Worm (Caenorhabditis elegans): ENCODE data around the gene Y75B12B.3.

Y75B12B.3 gene

DNA sequence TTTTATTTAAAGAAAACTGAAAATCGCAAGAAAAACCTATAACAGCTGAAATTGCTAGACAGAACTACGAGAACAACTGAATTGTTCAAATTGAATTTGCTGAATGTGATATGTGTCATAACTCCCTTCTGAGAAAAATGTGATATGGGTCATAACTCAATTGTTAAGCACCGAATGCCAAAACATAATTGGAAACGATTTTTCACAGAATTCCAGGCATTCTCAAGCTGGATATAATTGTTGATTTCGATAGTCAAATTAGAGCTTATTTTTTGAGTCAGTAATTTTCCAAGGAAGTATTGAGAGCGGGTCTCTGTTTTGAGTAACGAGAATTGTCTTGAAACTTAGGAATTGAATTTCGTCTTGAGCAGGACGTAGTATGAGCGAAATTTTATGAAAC lies 4.2 kb downstream of the Y75B12B.3 start:
- TF ChIP-seq F33H1.4 (GFP tag; IDR thresholded peaks at IDR 0.05), result no peak
- no peak for TF ChIP-seq F52B5.7 (tag; optimal IDR thresholded peaks at IDR 0.05)
- TF ChIP-seq tbp1 (GFP tag; optimal IDR thresholded peaks at IDR 0.05), result no peak
- no peak for TF ChIP-seq rcor-1 (GFP tag; IDR thresholded peaks at IDR 0.05)
- TF ChIP-seq sea-2 (GFP tag; IDR thresholded peaks at IDR 0.05), result no peak
- TF ChIP-seq ZK185.1 (tag; optimal IDR thresholded peaks at IDR 0.05; ENCODE audit: poor library complexity, severe bottlenecking), result no peak

DNA sequence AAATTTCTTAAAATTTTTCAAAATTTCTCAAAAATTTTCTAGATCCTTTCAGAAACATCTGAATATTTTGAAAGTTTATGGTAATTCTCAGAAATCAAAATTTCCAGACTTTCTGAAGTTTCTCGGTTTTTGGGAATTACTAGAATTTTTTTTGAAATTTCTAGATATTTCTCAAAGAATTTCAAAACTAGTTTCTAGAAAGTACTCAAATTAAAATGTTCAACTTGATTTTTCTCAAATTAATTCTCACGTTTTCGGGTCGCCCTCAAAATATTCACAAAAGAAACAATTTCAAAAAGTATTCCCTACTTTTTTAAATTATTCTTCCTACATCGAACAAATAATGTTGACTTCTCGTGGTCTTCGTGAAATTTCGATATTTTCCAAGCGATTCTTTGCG lies 6.3 kb downstream of the Y75B12B.3 start, which contains the start of gene T09F5.10:
Gene T09F5.10 (plus strand): TSS at position 301 of the 400 bp plus-strand sequence.
- TF ChIP-seq mes-4 (tag; optimal IDR thresholded peaks at IDR 0.05), result no peak
- no peak for TF ChIP-seq unc-130 (GFP tag; optimal IDR thresholded peaks at IDR 0.05)
- TF ChIP-seq F33H1.4 (GFP tag; IDR thresholded peaks at IDR 0.05), result no peak
- TF ChIP-seq ets-4 (GFP tag; optimal IDR thresholded peaks at IDR 0.05), result no peak
- no peak for TF ChIP-seq gei-17 (GFP tag; optimal IDR thresholded peaks at IDR 0.05)
- TF ChIP-seq lin-54 (GFP tag; optimal IDR thresholded peaks at IDR 0.05), result no peak
- TF ChIP-seq ceh-100 (GFP tag; IDR thresholded peaks at IDR 0.05), result no peak
- no peak for TF ChIP-seq ccch-3 (GFP tag; optimal IDR thresholded peaks at IDR 0.05)
- no peak for TF ChIP-seq efl-1 (GFP tag; optimal IDR thresholded peaks at IDR 0.05)
- TF ChIP-seq madf-6 (GFP tag; IDR thresholded peaks at IDR 0.05), result no peak
- TF ChIP-seq F22D6.2 (tag; optimal IDR thresholded peaks at IDR 0.05), result no peak
- no peak for TF ChIP-seq unc-62 (GFP tag; optimal IDR thresholded peaks at IDR 0.05)
- no peak for TF ChIP-seq F57A8.1 (GFP tag; optimal IDR thresholded peaks at IDR 0.05)
- TF ChIP-seq F10E7.11 (tag; optimal IDR thresholded peaks at IDR 0.05), result no peak
- no peak for TF ChIP-seq ceh-58 (GFP tag; IDR thresholded peaks at IDR 0.05)
- TF ChIP-seq snpc-1.1 (tag; optimal IDR thresholded peaks at IDR 0.05; ENCODE audit: insufficient read depth), result no peak

DNA sequence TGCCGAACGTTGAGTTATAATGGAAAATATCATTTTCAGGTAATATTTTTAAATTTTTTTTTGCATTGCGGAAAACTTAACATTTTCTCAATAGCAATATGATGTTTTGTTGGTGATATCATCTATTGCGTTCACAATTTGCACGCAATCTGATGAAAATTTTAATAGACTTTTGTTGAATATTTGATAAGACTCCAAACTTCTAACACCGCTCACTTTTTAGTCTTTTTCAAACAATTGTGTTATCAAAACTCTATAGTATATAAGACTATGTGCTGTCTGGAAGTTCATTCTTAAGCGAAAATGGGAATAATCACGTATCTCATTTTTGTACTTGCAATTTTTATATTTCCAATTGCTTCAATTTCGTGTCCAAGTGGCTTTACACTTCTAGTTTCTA lies 10.6 kb downstream of the Y75B12B.3 start, which contains the start of gene clec-47:
Gene clec-47 (plus strand): TSS at position 301 of the 400 bp plus-strand sequence.
- no peak for TF ChIP-seq ztf-3 (GFP tag; optimal IDR thresholded peaks at IDR 0.05)
- TF ChIP-seq nhr-80 (tag; optimal IDR thresholded peaks at IDR 0.05), result no peak
- no peak for TF ChIP-seq lin-35 (GFP tag; optimal IDR thresholded peaks at IDR 0.05)
- TF ChIP-seq hmg-20 (GFP tag; IDR thresholded peaks at IDR 0.05), result no peak
- no peak for TF ChIP-seq bed-1 (GFP tag; IDR thresholded peaks at IDR 0.05)
- no peak for TF ChIP-seq hrde-1 (tag; optimal IDR thresholded peaks at IDR 0.05; ENCODE audit: borderline replicate concordance)
- no peak for TF ChIP-seq madf-3 (GFP tag; IDR thresholded peaks at IDR 0.05)
- TF ChIP-seq ekl-4 (GFP tag; IDR thresholded peaks at IDR 0.05), result no peak
- TF ChIP-seq ccch-3 (GFP tag; optimal IDR thresholded peaks at IDR 0.05), result no peak
- no peak for TF ChIP-seq B0261.1 (tag; optimal IDR thresholded peaks at IDR 0.05)
- TF ChIP-seq F23B12.7 (tag; optimal IDR thresholded peaks at IDR 0.05; ENCODE audit: insufficient read depth), result no peak
- no peak for TF ChIP-seq K11D2.4 (GFP tag; IDR thresholded peaks at IDR 0.05)
- TF ChIP-seq sptf-2 (GFP tag; optimal IDR thresholded peaks at IDR 0.05), result no peak
- TF ChIP-seq lir-1 (GFP tag; conservative IDR thresholded peaks at IDR 0.05), result no peak
- no peak for TF ChIP-seq ztf-26 (tag; optimal IDR thresholded peaks at IDR 0.05)

DNA sequence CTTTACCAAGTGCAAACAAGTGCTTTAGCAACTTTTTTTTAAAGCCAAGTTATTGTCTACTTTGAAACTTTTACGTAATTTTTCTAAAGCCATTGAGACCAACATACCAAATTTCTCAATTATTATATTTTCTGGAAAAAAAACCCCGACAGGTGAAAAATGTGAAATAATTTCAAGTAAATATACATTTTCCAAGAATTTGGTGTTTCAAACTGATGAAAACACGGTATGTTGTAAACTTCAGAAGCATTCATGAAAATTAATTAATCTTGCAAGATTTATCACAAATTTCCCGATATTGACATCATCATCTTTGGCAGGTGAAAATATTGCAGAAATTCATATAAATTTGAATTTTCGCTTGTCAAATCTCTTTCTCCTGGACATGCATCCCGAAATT lies 23.4 kb downstream of the Y75B12B.3 start, which contains the start of gene srz-11:
Gene srz-11 (plus strand): TSS at position 386 of the 400 bp plus-strand sequence.
- no peak for TF ChIP-seq nhr-179 (tag; optimal IDR thresholded peaks at IDR 0.05)
- no peak for TF ChIP-seq ceh-79 (tag; optimal IDR thresholded peaks at IDR 0.05)
- no peak for TF ChIP-seq lsy-27 (tag; optimal IDR thresholded peaks at IDR 0.05; ENCODE audit: borderline replicate concordance, insufficient read depth)
- TF ChIP-seq egl-44 (GFP tag; IDR thresholded peaks at IDR 0.05), result no peak
- TF ChIP-seq Y67H2A.10 (GFP tag; conservative IDR thresholded peaks at IDR 0.05), result no peak
- no peak for TF ChIP-seq snpc-1.3 (tag; optimal IDR thresholded peaks at IDR 0.05; ENCODE audit: insufficient read depth)
- TF ChIP-seq bed-2 (GFP tag; IDR thresholded peaks at IDR 0.05), result no peak
- no peak for TF ChIP-seq snpc-4 (GFP tag; optimal IDR thresholded peaks at IDR 0.05)
- no peak for TF ChIP-seq snpc-4 (tag; optimal IDR thresholded peaks at IDR 0.05)
- no peak for TF ChIP-seq ceh-100 (GFP tag; IDR thresholded peaks at IDR 0.05)
- no peak for TF ChIP-seq tbp1 (GFP tag; optimal IDR thresholded peaks at IDR 0.05)
- TF ChIP-seq mxl-1 (tag; optimal IDR thresholded peaks at IDR 0.05), result no peak
- TF ChIP-seq lin-40 (tag; optimal IDR thresholded peaks at IDR 0.05), result no peak
